Worm (Caenorhabditis elegans): ENCODE results near the gene fkh-7.

fkh-7 gene

DNA sequence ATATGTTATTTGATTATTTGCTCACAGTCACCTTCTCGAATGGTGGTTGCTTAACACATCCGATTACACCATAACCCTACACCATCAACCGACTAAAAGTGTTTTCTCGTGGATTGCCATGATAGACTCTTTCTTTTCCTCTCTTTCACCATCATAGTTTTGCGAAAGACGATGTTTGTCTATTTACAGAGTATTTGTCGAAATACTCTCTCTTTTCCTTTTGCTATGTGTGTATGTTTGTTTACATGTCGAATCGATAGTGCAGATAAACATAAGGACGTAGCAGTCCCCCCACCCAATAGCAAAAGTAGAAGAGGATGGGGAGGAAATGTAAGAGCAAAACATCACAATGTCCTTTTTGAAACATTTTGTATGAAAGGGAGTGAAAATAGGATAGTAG lies 18.8 kb downstream of the fkh-7 start:
- TF ChIP-seq ztf-23 (GFP tag; IDR thresholded peaks at IDR 0.05) = no peak
- no peak for TF ChIP-seq cog-1 (tag; optimal IDR thresholded peaks at IDR 0.05)
- TF ChIP-seq ztf-29 (GFP tag; IDR thresholded peaks at IDR 0.05) = no peak
- no peak for TF ChIP-seq flt-1 (GFP tag; IDR thresholded peaks at IDR 0.05)
- no peak for TF ChIP-seq klf-2 (GFP tag; conservative IDR thresholded peaks at IDR 0.05)
- no peak for TF ChIP-seq ref-1 (GFP tag; conservative IDR thresholded peaks at IDR 0.05)
- no peak for TF ChIP-seq tab-1 (GFP tag; IDR thresholded peaks at IDR 0.05)
- no peak for TF ChIP-seq med-1 (GFP tag; optimal IDR thresholded peaks at IDR 0.05; ENCODE audit: insufficient read depth)

DNA sequence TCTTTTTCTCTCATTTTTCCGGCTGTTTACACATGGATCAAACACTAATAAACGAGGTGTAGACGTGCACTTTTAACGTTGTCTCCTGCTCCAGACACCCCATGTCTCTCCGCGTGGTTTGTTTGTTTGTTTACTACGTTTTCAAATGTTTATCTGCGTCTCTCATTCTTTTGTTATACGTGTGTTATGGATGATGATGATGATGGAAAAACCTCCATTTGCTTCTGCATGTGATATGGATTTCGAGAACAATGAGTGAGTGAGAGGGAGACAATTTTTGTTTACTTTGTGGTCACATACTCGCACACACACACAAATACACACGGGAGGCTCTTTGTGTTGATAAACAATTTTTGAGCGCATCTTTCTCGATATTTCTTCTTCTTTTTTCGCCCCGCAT lies 20.0 kb downstream of the fkh-7 start:
- TF ChIP-seq cog-1 (tag; optimal IDR thresholded peaks at IDR 0.05) (peak; percentile 47), ref-1 (GFP tag; conservative IDR thresholded peaks at IDR 0.05) (no peak)

DNA sequence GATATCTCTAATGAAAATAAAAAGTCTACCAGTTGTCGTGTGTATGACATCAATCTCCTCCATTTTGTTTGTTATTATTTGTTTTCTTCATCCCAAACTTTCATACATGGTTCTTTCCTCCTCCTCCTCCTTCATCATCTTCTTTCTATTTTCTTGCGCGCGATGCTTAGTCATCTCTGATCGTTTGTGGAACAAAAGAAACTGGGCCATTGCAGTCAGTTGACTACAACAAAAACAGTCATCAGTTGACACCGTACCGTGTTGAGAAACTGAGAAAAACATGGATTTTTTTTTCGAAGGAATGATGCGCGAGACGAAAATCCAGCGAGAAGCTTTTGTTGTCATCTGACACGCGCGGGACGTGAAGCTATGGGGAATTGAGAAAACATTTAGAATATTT lies 20.7 kb downstream of the fkh-7 start:
- TF ChIP-seq ztf-23 (GFP tag; IDR thresholded peaks at IDR 0.05) = no peak

DNA sequence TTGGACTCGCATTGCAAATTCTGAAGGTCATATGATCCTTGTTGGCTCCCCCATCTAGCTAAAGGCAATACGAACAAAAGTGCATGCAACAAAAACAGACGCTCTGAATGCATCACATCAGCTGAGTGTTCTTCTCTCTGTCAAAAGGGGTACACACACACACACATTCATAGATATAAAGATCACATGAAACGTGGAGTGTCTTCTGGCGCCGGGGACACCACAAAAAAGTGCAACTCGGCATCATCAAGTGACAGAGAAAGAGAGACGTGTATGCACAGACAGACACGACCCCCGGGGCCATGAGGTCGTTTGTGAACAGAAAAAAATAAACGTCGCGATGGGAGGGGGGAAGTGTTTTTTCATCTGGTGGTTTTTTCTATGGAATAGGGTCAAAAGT lies 22.9 kb downstream of the fkh-7 start:
- TF ChIP-seq ztf-29 (GFP tag; IDR thresholded peaks at IDR 0.05) (no peak), cog-1 (tag; optimal IDR thresholded peaks at IDR 0.05) (no peak), ztf-23 (GFP tag; IDR thresholded peaks at IDR 0.05) (no peak), klf-2 (GFP tag; conservative IDR thresholded peaks at IDR 0.05) (no peak)

DNA sequence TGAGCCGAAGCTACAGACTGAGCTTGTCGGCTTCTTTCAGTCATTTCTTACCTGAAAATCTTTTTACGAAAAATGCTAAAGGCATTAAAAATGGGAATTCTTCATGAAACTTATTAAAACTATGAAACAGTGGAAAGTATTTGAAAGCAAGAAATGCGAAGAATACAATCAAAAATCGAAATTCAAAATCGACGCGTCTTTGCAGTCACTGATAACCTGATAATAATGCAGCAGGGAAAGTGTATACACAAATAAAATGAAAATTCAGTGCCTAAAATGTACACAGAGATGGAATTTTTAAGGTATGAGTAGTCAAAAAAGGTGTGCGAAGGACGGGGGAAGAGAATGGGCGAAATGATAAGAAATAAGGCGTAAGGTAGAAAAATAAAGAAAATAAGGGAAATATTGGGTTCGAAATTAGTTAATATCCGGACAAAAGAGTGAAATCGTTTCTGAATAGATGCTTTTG lies 30.1 kb downstream of the fkh-7 start, which contains the start of gene C39H7.4:
Gene C39H7.4, minus strand, starts transcription at position 51 of the 469 bp plus-strand sequence.
- TF ChIP-seq med-1 (GFP tag; optimal IDR thresholded peaks at IDR 0.05; ENCODE audit: insufficient read depth) (no peak), tab-1 (GFP tag; IDR thresholded peaks at IDR 0.05) (no peak), klf-2 (GFP tag; conservative IDR thresholded peaks at IDR 0.05) (no peak), flt-1 (GFP tag; IDR thresholded peaks at IDR 0.05) (no peak), ztf-23 (GFP tag; IDR thresholded peaks at IDR 0.05) (no peak), cog-1 (tag; optimal IDR thresholded peaks at IDR 0.05) (no peak), T22C8.4 (GFP tag; IDR thresholded peaks at IDR 0.05) (no peak), ref-1 (GFP tag; conservative IDR thresholded peaks at IDR 0.05) (no peak), ztf-29 (GFP tag; IDR thresholded peaks at IDR 0.05) (no peak)

DNA sequence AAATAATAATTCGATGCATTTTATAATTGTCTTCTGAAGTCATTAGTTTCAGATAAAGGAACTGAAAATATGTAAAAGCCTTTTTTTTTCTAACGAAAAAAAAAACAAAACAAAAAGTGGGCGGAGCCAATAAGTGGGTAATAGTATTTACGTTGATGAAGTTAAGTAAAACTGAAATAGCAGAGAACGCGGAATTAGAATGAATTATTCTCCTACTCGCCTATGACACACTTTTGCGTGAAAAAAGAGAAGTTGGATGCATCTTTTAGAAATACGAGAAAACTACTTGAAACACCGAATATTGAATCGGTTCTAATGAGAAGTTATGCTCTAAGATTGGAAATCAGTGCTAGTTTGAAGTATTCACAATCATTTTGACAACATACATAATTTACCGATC lies 35.2 kb downstream of the fkh-7 start, which contains the start of gene srsx-16:
Gene srsx-16, minus strand, starts transcription at position 101 of the 400 bp plus-strand sequence.
- TF ChIP-seq klf-2 (GFP tag; conservative IDR thresholded peaks at IDR 0.05) (no peak), cog-1 (tag; optimal IDR thresholded peaks at IDR 0.05) (no peak), ztf-29 (GFP tag; IDR thresholded peaks at IDR 0.05) (no peak), flt-1 (GFP tag; IDR thresholded peaks at IDR 0.05) (no peak), ref-1 (GFP tag; conservative IDR thresholded peaks at IDR 0.05) (no peak), tab-1 (GFP tag; IDR thresholded peaks at IDR 0.05) (no peak), med-1 (GFP tag; optimal IDR thresholded peaks at IDR 0.05; ENCODE audit: insufficient read depth) (no peak), ztf-23 (GFP tag; IDR thresholded peaks at IDR 0.05) (no peak), T22C8.4 (GFP tag; IDR thresholded peaks at IDR 0.05) (no peak)

DNA sequence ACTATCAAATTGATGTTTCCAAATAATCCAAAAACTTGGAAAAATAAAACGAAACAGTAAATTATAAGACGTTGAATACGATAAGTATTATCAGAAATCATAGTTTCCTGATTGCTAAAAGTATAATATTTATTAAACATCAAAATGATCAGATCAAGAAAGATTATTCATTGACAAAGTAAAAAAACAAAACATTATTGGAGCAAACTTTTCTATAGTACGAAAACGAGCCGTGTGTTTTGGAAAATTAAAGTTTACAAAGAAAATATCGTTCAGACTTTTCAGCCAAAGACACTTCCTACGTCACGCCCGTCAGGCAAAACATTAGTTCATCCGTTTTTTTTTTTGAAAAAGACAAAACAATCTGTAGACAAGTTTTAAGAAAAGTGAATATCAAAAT lies 39.2 kb downstream of the fkh-7 start, which contains the start of gene srsx-15:
Gene srsx-15, minus strand, starts transcription at position 101 of the 400 bp plus-strand sequence.
- TF ChIP-seq ztf-29 (GFP tag; IDR thresholded peaks at IDR 0.05) = no peak

DNA sequence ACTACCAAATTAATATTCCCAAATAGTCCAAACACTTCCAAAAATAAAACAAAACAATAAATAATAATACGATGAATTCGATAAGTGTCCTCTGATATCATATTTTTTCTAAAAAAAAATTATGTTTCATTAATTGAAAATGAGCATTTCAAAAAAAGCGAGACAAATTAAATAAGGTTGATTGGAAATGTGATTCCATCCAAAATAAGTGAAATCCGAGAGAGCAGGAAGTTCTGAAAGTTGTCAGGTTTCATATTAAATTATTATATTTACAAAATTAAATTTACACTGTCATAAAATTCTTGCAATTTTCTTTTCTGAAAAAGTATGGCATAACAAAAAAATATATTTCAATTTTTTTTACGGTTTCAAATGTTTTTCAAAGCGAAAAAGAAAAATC lies 42.6 kb downstream of the fkh-7 start, which contains the start of gene srsx-14:
Gene srsx-14, minus strand, starts transcription at position 101 of the 400 bp plus-strand sequence.
- TF ChIP-seq ztf-29 (GFP tag; IDR thresholded peaks at IDR 0.05) (no peak), med-1 (GFP tag; optimal IDR thresholded peaks at IDR 0.05; ENCODE audit: insufficient read depth) (no peak), T22C8.4 (GFP tag; IDR thresholded peaks at IDR 0.05) (no peak), ztf-23 (GFP tag; IDR thresholded peaks at IDR 0.05) (no peak), cog-1 (tag; optimal IDR thresholded peaks at IDR 0.05) (no peak), flt-1 (GFP tag; IDR thresholded peaks at IDR 0.05) (no peak)

DNA sequence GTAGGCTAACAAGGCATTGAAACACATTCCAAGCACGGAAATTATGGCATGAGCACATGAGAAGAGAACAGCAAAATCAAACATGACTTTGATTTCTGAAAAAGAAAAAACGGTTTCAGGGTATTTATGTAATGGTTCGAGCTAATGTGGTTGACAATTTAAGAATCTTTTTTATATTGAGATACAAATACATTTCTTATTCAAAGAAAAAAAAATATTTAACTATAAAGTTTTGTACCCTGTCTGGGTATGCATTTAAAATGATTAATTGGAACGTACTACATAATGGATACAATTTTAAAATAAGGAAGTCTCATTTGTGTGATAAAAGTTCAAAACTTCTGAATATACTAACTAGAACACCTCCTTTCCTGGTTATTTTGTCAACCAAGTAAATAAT lies 45.7 kb downstream of the fkh-7 start, which contains the start of gene srd-12:
Gene srd-12, minus strand, starts transcription at position 101 of the 400 bp plus-strand sequence.
- TF ChIP-seq tab-1 (GFP tag; IDR thresholded peaks at IDR 0.05) (no peak), cog-1 (tag; optimal IDR thresholded peaks at IDR 0.05) (no peak), ztf-23 (GFP tag; IDR thresholded peaks at IDR 0.05) (no peak), ztf-29 (GFP tag; IDR thresholded peaks at IDR 0.05) (no peak), ref-1 (GFP tag; conservative IDR thresholded peaks at IDR 0.05) (no peak), med-1 (GFP tag; optimal IDR thresholded peaks at IDR 0.05; ENCODE audit: insufficient read depth) (no peak), klf-2 (GFP tag; conservative IDR thresholded peaks at IDR 0.05) (no peak), flt-1 (GFP tag; IDR thresholded peaks at IDR 0.05) (no peak), T22C8.4 (GFP tag; IDR thresholded peaks at IDR 0.05) (no peak)

DNA sequence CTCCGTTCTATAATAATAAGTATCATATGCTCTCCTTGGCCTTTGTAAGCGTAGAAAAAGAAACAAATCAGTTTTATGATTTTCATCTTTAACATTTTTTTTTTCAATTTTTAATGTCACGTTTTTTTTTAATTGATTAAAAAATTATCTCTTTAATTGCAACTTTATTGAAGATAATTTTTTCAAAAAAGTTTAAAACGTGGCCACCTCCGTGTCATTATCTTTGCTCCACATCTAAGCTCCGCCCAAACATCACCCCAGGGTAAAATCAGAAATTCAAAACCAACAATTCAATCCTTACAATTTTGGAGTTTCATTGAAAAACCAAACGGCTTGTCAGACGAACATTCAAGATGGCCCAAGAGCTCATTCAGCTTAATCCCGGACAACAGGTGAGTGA lies 47.1 kb downstream of the fkh-7 start, which contains the start of gene ttbk-8.2:
Gene ttbk-8.2, plus strand, starts transcription at position 301 of the 400 bp plus-strand sequence.
- TF ChIP-seq klf-2 (GFP tag; conservative IDR thresholded peaks at IDR 0.05) (no peak), tab-1 (GFP tag; IDR thresholded peaks at IDR 0.05) (no peak), flt-1 (GFP tag; IDR thresholded peaks at IDR 0.05) (no peak), T22C8.4 (GFP tag; IDR thresholded peaks at IDR 0.05) (no peak), med-1 (GFP tag; optimal IDR thresholded peaks at IDR 0.05; ENCODE audit: insufficient read depth) (no peak), ref-1 (GFP tag; conservative IDR thresholded peaks at IDR 0.05) (no peak), ztf-23 (GFP tag; IDR thresholded peaks at IDR 0.05) (no peak), ztf-29 (GFP tag; IDR thresholded peaks at IDR 0.05) (no peak), cog-1 (tag; optimal IDR thresholded peaks at IDR 0.05) (no peak)

DNA sequence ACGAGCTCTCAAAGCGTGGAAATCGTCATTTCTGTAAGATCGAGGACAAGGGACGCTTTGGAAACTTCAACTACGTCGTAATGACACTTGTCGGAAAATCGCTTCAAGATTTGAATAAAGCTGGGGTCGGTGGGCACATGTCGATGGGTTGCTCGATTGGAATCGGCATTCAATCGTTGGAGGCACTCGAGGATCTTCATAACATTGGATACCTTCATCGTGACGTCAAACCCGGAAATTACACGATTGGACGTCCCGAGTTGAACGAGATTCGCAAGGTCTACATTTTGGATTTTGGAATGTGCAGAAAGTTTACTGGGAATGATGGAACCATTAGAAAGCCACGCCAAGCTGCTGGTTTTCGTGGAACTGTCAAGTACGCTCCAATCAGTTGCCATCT lies 48.1 kb downstream of the fkh-7 start:
- TF ChIP-seq klf-2 (GFP tag; conservative IDR thresholded peaks at IDR 0.05) (no peak), cog-1 (tag; optimal IDR thresholded peaks at IDR 0.05) (no peak), ztf-23 (GFP tag; IDR thresholded peaks at IDR 0.05) (no peak), T22C8.4 (GFP tag; IDR thresholded peaks at IDR 0.05) (no peak), ztf-29 (GFP tag; IDR thresholded peaks at IDR 0.05) (no peak), flt-1 (GFP tag; IDR thresholded peaks at IDR 0.05) (no peak), ref-1 (GFP tag; conservative IDR thresholded peaks at IDR 0.05) (no peak), tab-1 (GFP tag; IDR thresholded peaks at IDR 0.05) (no peak)
